Fruit fly (Drosophila melanogaster) whole organism, embryonic: ENCODE results near the gene Tm1.

Source experiments
- Atf3 ChIP-seq: fragments of 200-800 bp; sonication (Bioruptor generic); optimal IDR thresholded peaks from 3 replicates; lab custom pipeline; 2016; ENCODE audit warnings: missing biosample characterization, missing genetic modification characterization
- CG1024 ChIP-seq: fragments of 200-800 bp; sonication (Bioruptor generic); IDR thresholded peaks from 2 replicates; pipeline ENCODE4 v1.3.6; 2022; ENCODE audit warnings: missing biosample characterization, missing genetic modification characterization
- CG12391 ChIP-seq: fragments of 200-800 bp; sonication (Bioruptor generic); optimal IDR thresholded peaks from 3 replicates; lab custom pipeline; 2018; ENCODE audit warnings: missing biosample characterization, mild to moderate bottlenecking, missing genetic modification characterization, moderate library complexity
- CG12769 ChIP-seq: fragments of 200-800 bp; sonication (Bioruptor generic); optimal IDR thresholded peaks from 2 replicates; lab custom pipeline; 2019; ENCODE audit warnings: missing biosample characterization, mild to moderate bottlenecking, missing genetic modification characterization, moderate library complexity
- CG13624 ChIP-seq: fragments of 200-800 bp; sonication (Bioruptor generic); optimal IDR thresholded peaks from 2 replicates; lab custom pipeline; 2016; ENCODE audit warnings: missing biosample characterization, missing genetic modification characterization
- CG14965 ChIP-seq: fragments of 200-800 bp; sonication (Bioruptor generic); optimal IDR thresholded peaks from 2 replicates; lab custom pipeline; 2016; ENCODE audit warnings: missing biosample characterization, missing genetic modification characterization, borderline replicate concordance
- CG16779 ChIP-seq: fragments of 200-800 bp; sonication (Bioruptor generic); IDR thresholded peaks from 2 replicates; pipeline ENCODE4 v1.3.6; 2022; ENCODE audit warnings: missing biosample characterization, missing genetic modification characterization
- CG17612 ChIP-seq: fragments of 200-800 bp; sonication (Bioruptor generic); IDR thresholded peaks from 2 replicates; pipeline ENCODE4 v1.3.6; 2022; ENCODE audit warnings: missing biosample characterization, missing genetic modification characterization
- CG17802 ChIP-seq: fragments of 200-800 bp; sonication (Bioruptor generic); optimal IDR thresholded peaks from 2 replicates; lab custom pipeline; 2018; ENCODE audit warnings: missing biosample characterization, mild to moderate bottlenecking, missing genetic modification characterization, moderate library complexity
- CG17912 ChIP-seq: fragments of 200-800 bp; sonication (Bioruptor generic); optimal IDR thresholded peaks from 2 replicates; lab custom pipeline; 2018; ENCODE audit warnings: missing biosample characterization, mild to moderate bottlenecking, missing genetic modification characterization
- CG18011 ChIP-seq: fragments of 200-800 bp; sonication (Bioruptor generic); optimal IDR thresholded peaks from 2 replicates; lab custom pipeline; 2017; ENCODE audit warnings: missing biosample characterization, missing genetic modification characterization, mild to moderate bottlenecking, moderate library complexity, missing genotype
- CG2116 ChIP-seq: fragments of 200-800 bp; sonication (Bioruptor generic); optimal IDR thresholded peaks from 3 replicates; lab custom pipeline; 2018; ENCODE audit warnings: missing biosample characterization, mild to moderate bottlenecking, missing genetic modification characterization
- CG2875 ChIP-seq: fragments of 200-800 bp; sonication (Bioruptor generic); optimal IDR thresholded peaks from 2 replicates; lab custom pipeline; 2017; ENCODE audit warnings: missing biosample characterization, mild to moderate bottlenecking, missing genetic modification characterization, missing genetic modification reagents
- CG31224 ChIP-seq: fragments of 200-800 bp; sonication (Bioruptor generic); IDR thresholded peaks from 2 replicates; pipeline ENCODE4 v1.3.6; 2022; ENCODE audit warnings: missing biosample characterization, missing genetic modification characterization
- CG3163 ChIP-seq: fragments of 200-800 bp; sonication (Bioruptor generic); optimal IDR thresholded peaks from 3 replicates; lab custom pipeline; 2016; ENCODE audit warnings: missing biosample characterization, missing genetic modification characterization
- CG6254 ChIP-seq: fragments of 200-800 bp; sonication (Bioruptor generic); optimal IDR thresholded peaks from 3 replicates; lab custom pipeline; 2017; ENCODE audit warnings: mild to moderate bottlenecking, missing biosample characterization, missing genetic modification reagents, missing genetic modification characterization
- CG6813 ChIP-seq: fragments of 200-800 bp; sonication (Bioruptor generic); optimal IDR thresholded peaks from 2 replicates; lab custom pipeline; 2017; ENCODE audit warnings: missing biosample characterization, missing genetic modification characterization, mild to moderate bottlenecking, moderate library complexity, missing genetic modification reagents
- CG8924 ChIP-seq: fragments of 200-800 bp; optimal IDR thresholded peaks from 3 replicates; lab custom pipeline; 2019; ENCODE audit warnings: missing biosample characterization, mild to moderate bottlenecking, missing genetic modification characterization, moderate library complexity
- D19A ChIP-seq: fragments of 200-800 bp; optimal IDR thresholded peaks from 3 replicates; lab custom pipeline; 2019; ENCODE audit warnings: missing biosample characterization, mild to moderate bottlenecking, missing genetic modification characterization, moderate library complexity
- Doc3 ChIP-seq: fragments of 200-800 bp; sonication (Bioruptor generic); IDR thresholded peaks from 3 replicates; pipeline ENCODE4 v1.3.6; 2022; ENCODE audit warnings: missing biosample characterization, missing genetic modification characterization; ENCODE audit not compliant: partially characterized antibody
- Fer3 ChIP-seq: fragments of 200-800 bp; sonication (Bioruptor generic); optimal IDR thresholded peaks from 2 replicates; lab custom pipeline; 2018; ENCODE audit warnings: missing biosample characterization, mild to moderate bottlenecking, missing genetic modification characterization, moderate library complexity
- HmgZ ChIP-seq: fragments of 200-800 bp; sonication (Bioruptor generic); optimal IDR thresholded peaks from 2 replicates; lab custom pipeline; 2018; ENCODE audit warnings: missing biosample characterization, mild to moderate bottlenecking, missing genetic modification characterization
- MESR4 ChIP-seq: fragments of 200-800 bp; sonication (Bioruptor generic); optimal IDR thresholded peaks from 2 replicates; lab custom pipeline; 2018; ENCODE audit warnings: missing biosample characterization, mild to moderate bottlenecking, missing genetic modification characterization, moderate library complexity
- Nf-YC ChIP-seq: fragments of 200-800 bp; optimal IDR thresholded peaks from 3 replicates; lab custom pipeline; 2019; ENCODE audit warnings: missing biosample characterization, mild to moderate bottlenecking, missing genetic modification characterization, moderate library complexity
- Rfx ChIP-seq: fragments of 200-800 bp; sonication (Bioruptor generic); IDR thresholded peaks from 2 replicates; pipeline ENCODE4 v1.3.6; 2022; ENCODE audit warnings: missing biosample characterization, missing genetic modification characterization
- Side ChIP-seq: fragments of 200-800 bp; sonication (Bioruptor generic); optimal IDR thresholded peaks from 2 replicates; lab custom pipeline; 2016; ENCODE audit warnings: missing biosample characterization, missing genetic modification characterization
- Spps ChIP-seq: fragments of 200-800 bp; sonication (Bioruptor generic); optimal IDR thresholded peaks from 2 replicates; lab custom pipeline; 2018; ENCODE audit warnings: missing biosample characterization, mild to moderate bottlenecking, missing genetic modification characterization
- Vsx1 ChIP-seq: fragments of 200-800 bp; sonication (Bioruptor generic); optimal IDR thresholded peaks from 2 replicates; lab custom pipeline; 2017; ENCODE audit warnings: missing biosample characterization, mild to moderate bottlenecking, missing genetic modification characterization, missing genetic modification reagents
- Xrp1 ChIP-seq: fragments of 200-800 bp; sonication (Bioruptor generic); IDR thresholded peaks from 2 replicates; pipeline ENCODE4 v1.3.6; 2022; ENCODE audit warnings: missing biosample characterization, missing genetic modification characterization
- aop ChIP-seq: fragments of 200-800 bp; sonication (Bioruptor generic); IDR thresholded peaks from 2 replicates; pipeline ENCODE4 v1.3.6; 2022; ENCODE audit warnings: missing biosample characterization, missing genetic modification characterization
- ase ChIP-seq: fragments of 200-800 bp; sonication (Bioruptor generic); IDR thresholded peaks from 3 replicates; pipeline ENCODE4 v1.3.6; 2022; ENCODE audit warnings: missing biosample characterization, missing genetic modification characterization
- bigmax ChIP-seq: fragments of 200-800 bp; sonication (Bioruptor generic); optimal IDR thresholded peaks from 2 replicates; lab custom pipeline; 2018; ENCODE audit warnings: missing biosample characterization, mild to moderate bottlenecking, missing genetic modification characterization
- br ChIP-seq: fragments of >200 bp; optimal IDR thresholded peaks from 2 replicates; lab custom pipeline; 2017
- crol ChIP-seq: fragments of 200-800 bp; sonication (Bioruptor generic); IDR thresholded peaks from 2 replicates; pipeline ENCODE4 v1.3.6; 2022; ENCODE audit warnings: missing biosample characterization, missing genetic modification characterization
- dati ChIP-seq: fragments of 200-800 bp; sonication (Bioruptor generic); IDR thresholded peaks from 2 replicates; pipeline ENCODE4 v1.3.6; 2022; ENCODE audit warnings: missing biosample characterization, missing genetic modification characterization
- eyg ChIP-seq: fragments of 200-800 bp; sonication (Bioruptor generic); optimal IDR thresholded peaks from 3 replicates; lab custom pipeline; 2016; ENCODE audit warnings: missing biosample characterization, missing genetic modification characterization
- ftz-f1 ChIP-seq: fragments of 200-800 bp; sonication (Bioruptor generic); optimal IDR thresholded peaks from 2 replicates; lab custom pipeline; 2016; ENCODE audit warnings: missing biosample characterization, missing genetic modification characterization
- fu2 ChIP-seq: fragments of 200-800 bp; sonication (Bioruptor generic); optimal IDR thresholded peaks from 2 replicates; lab custom pipeline; 2016; ENCODE audit warnings: missing biosample characterization, missing genetic modification characterization
- klu ChIP-seq: fragments of 200-800 bp; sonication (Bioruptor generic); IDR thresholded peaks from 2 replicates; pipeline ENCODE4 v1.3.6; 2022; ENCODE audit warnings: missing biosample characterization, missing genetic modification characterization
- lola ChIP-seq, 3 experiments: fragments of >200 bp in 2 of 3; fragments of 200-800 bp in 1 of 3; sonication (Bioruptor generic) in 1 of 3; optimal IDR thresholded peaks; 2 replicates each; lab custom pipeline; 2017 to 2019; ENCODE audit warnings: missing biosample characterization in 3 of 3, missing genetic modification characterization in 3 of 3, mild to moderate bottlenecking in 1 of 3, moderate library complexity in 1 of 3
- lov ChIP-seq, 2 experiments: fragments of 200-800 bp in 1 of 2; fragments of >200 bp in 1 of 2; sonication (Bioruptor generic) in 1 of 2; IDR thresholded peaks in 1 of 2; optimal IDR thresholded peaks in 1 of 2; 2 replicates in 1 of 2; 3 replicates in 1 of 2; pipeline versions ENCODE4 v1.3.6 to Lab custom; 2017 to 2022; ENCODE audit warnings: missing biosample characterization in 1 of 2, missing genetic modification characterization in 1 of 2
- pita ChIP-seq: fragments of 200-800 bp; sonication (Bioruptor generic); optimal IDR thresholded peaks from 2 replicates; lab custom pipeline; 2017; ENCODE audit warnings: missing biosample characterization, mild to moderate bottlenecking, missing genetic modification characterization
- salm ChIP-seq: fragments of 200-800 bp; sonication (Bioruptor generic); optimal IDR thresholded peaks from 2 replicates; lab custom pipeline; 2018; ENCODE audit warnings: missing biosample characterization, mild to moderate bottlenecking, missing genetic modification characterization
- sens-2 ChIP-seq: fragments of 200-800 bp; sonication (Bioruptor generic); IDR thresholded peaks from 2 replicates; pipeline ENCODE4 v1.3.6; 2022; ENCODE audit warnings: missing biosample characterization, missing genetic modification characterization
- so ChIP-seq: fragments of 200-800 bp; sonication (Bioruptor generic); IDR thresholded peaks from 3 replicates; pipeline ENCODE4 v1.3.6; 2022; ENCODE audit warnings: missing biosample characterization, missing genetic modification characterization
- tna ChIP-seq: fragments of 200-800 bp; sonication (Bioruptor generic); IDR thresholded peaks from 2 replicates; pipeline ENCODE4 v1.3.6; 2022; ENCODE audit warnings: missing biosample characterization, missing genetic modification characterization; ENCODE audit not compliant: partially characterized antibody
- ttk ChIP-seq: fragments of 200-800 bp; sonication (Bioruptor generic); IDR thresholded peaks from 2 replicates; pipeline ENCODE4 v2.1.2; 2022; ENCODE audit warnings: missing biosample characterization, missing genetic modification characterization
- usp ChIP-seq: fragments of >200 bp; optimal IDR thresholded peaks from 2 replicates; lab custom pipeline; 2017; ENCODE audit warnings: missing biosample characterization, missing genetic modification characterization
- wdn ChIP-seq: fragments of 200-800 bp; sonication (Bioruptor generic); IDR thresholded peaks from 2 replicates; pipeline ENCODE4 v1.3.6; 2022; ENCODE audit warnings: missing biosample characterization, missing genetic modification characterization
- wek ChIP-seq: fragments of 200-800 bp; sonication (Bioruptor generic); optimal IDR thresholded peaks from 3 replicates; lab custom pipeline; 2018; ENCODE audit warnings: missing biosample characterization, mild to moderate bottlenecking, missing genetic modification characterization, moderate library complexity
- zf30C ChIP-seq: fragments of 200-800 bp; sonication (Bioruptor generic); optimal IDR thresholded peaks from 3 replicates; lab custom pipeline; 2018; ENCODE audit warnings: missing biosample characterization, mild to moderate bottlenecking, missing genetic modification characterization

Tm1 gene

dm6 chr3R:15350993-15351426 lies 73.0 kb downstream of the Tm1 start, which contains the start of the genes Trs33 and Tmtc4 (continued):
- peak; percentile 32 for TF ChIP-seq MESR4 (GFP tag; lab: Kevin White, UChicago)
- no peak for TF ChIP-seq CG12769 (tag; lab: Kevin White, UChicago)
- no peak for TF ChIP-seq CG1024 (GFP tag; lab: Robert Waterston, UW)
- TF ChIP-seq dati (GFP tag; lab: Robert Waterston, UW), result no peak
- no peak for TF ChIP-seq tna (GFP tag; lab: Robert Waterston, UW)
- peak; percentile 49 for TF ChIP-seq CG8924 (tag; lab: Kevin White, UChicago)
- TF ChIP-seq CG6813 (GFP tag; lab: Kevin White, UChicago), result no peak
- TF ChIP-seq HmgZ, result peak; percentile 74
- no peak for TF ChIP-seq Spps (tag; lab: Kevin White, UChicago)
- no peak for TF ChIP-seq Atf3 (GFP tag; lab: Kevin White, UChicago)
- TF ChIP-seq CG12391 (tag; lab: Kevin White, UChicago), result peak; percentile 72
- TF ChIP-seq usp, result no peak
- peak; percentile 32 for TF ChIP-seq Fer3 (tag; lab: Kevin White, UChicago)
- no peak for TF ChIP-seq fu2 (GFP tag; lab: Kevin White, UChicago)
- TF ChIP-seq pita (GFP tag; lab: Kevin White, UChicago), result no peak
- peak; percentile 28; the same call in 1 of the 2 replicates for TF ChIP-seq klu (GFP tag; lab: Robert Waterston, UW)
- TF ChIP-seq zf30C (GFP tag; lab: Kevin White, UChicago), result peak; percentile 35
- TF ChIP-seq Doc3 (GFP tag; lab: Robert Waterston, UW), result no peak
- TF ChIP-seq lov (optimal IDR thresholded peaks at IDR 0.05; lab: Kevin White, UChicago), result no peak
- no peak for TF ChIP-seq lov (GFP tag; IDR thresholded peaks at IDR 0.05; lab: Robert Waterston, UW)
- peak; percentile 37; the same call in 1 of the 3 replicates for TF ChIP-seq ase
- TF ChIP-seq ttk (GFP tag; lab: Robert Waterston, UW), result no peak
- no peak for TF ChIP-seq eyg (GFP tag; lab: Kevin White, UChicago)
- no peak for TF ChIP-seq CG6254 (GFP tag; lab: Kevin White, UChicago)
- no peak for TF ChIP-seq wdn (GFP tag; lab: Robert Waterston, UW)
- TF ChIP-seq ftz-f1 (GFP tag; lab: Kevin White, UChicago), result no peak
- no peak for TF ChIP-seq br (lab: Kevin White, UChicago)
- TF ChIP-seq Vsx1, result no peak
- TF ChIP-seq salm, result no peak
- TF ChIP-seq bigmax, result no peak
- no peak for TF ChIP-seq CG16779 (GFP tag; lab: Robert Waterston, UW)
- no peak for TF ChIP-seq CG3163 (GFP tag; lab: Kevin White, UChicago)
- TF ChIP-seq CG18011 (GFP tag; lab: Kevin White, UChicago), result no peak
- no peak for TF ChIP-seq Xrp1 (GFP tag; lab: Robert Waterston, UW)
- TF ChIP-seq so (GFP tag; lab: Robert Waterston, UW), result no peak
- no peak for TF ChIP-seq CG2875 (GFP tag; lab: Kevin White, UChicago)
- no peak for TF ChIP-seq Side (GFP tag; lab: Kevin White, UChicago)
- no peak for TF ChIP-seq CG14965 (GFP tag; lab: Kevin White, UChicago)
- TF ChIP-seq lola (GFP tag; optimal IDR thresholded peaks at IDR 0.05; lab: Kevin White, UChicago), result peak in 1 of 3 experiments; percentile 40
- TF ChIP-seq D19A, result peak; percentile 15
- TF ChIP-seq Rfx (GFP tag; lab: Robert Waterston, UW), result no peak; the same call in 1 of the 2 replicates
- peak; percentile 27; the same call in 1 of the 2 replicates for TF ChIP-seq crol (GFP tag; lab: Robert Waterston, UW)
- TF ChIP-seq wek (GFP tag; lab: Kevin White, UChicago), result peak; percentile 23
- TF ChIP-seq CG17802, result no peak
- TF ChIP-seq aop (GFP tag; lab: Robert Waterston, UW), result no peak
- TF ChIP-seq CG13624 (GFP tag; lab: Kevin White, UChicago), result no peak
- TF ChIP-seq CG2116 (GFP tag; lab: Kevin White, UChicago), result peak; percentile 59
- TF ChIP-seq CG17612 (GFP tag; lab: Robert Waterston, UW), result no peak
- TF ChIP-seq CG31224, result no peak
- no peak for TF ChIP-seq sens-2 (GFP tag; lab: Robert Waterston, UW)
- TF ChIP-seq Nf-YC, result peak; percentile 52
- TF ChIP-seq CG17912 (GFP tag; lab: Kevin White, UChicago), result no peak
